Fruit fly (Drosophila melanogaster): ENCODE measurements around the gene byn.

The byn gene

dm6 chr3L:11953783-11954182 lies 26.3 kb downstream of the byn start, which contains the start of gene CG7248:
TSS of gene CG7248 (plus strand) at chr3L:11954083.
- TF ChIP-seq exex (tag; optimal IDR thresholded peaks at IDR 0.05), result peak; percentile 70
- TF ChIP-seq toy (GFP tag; IDR thresholded peaks at IDR 0.05), result no peak

DNA sequence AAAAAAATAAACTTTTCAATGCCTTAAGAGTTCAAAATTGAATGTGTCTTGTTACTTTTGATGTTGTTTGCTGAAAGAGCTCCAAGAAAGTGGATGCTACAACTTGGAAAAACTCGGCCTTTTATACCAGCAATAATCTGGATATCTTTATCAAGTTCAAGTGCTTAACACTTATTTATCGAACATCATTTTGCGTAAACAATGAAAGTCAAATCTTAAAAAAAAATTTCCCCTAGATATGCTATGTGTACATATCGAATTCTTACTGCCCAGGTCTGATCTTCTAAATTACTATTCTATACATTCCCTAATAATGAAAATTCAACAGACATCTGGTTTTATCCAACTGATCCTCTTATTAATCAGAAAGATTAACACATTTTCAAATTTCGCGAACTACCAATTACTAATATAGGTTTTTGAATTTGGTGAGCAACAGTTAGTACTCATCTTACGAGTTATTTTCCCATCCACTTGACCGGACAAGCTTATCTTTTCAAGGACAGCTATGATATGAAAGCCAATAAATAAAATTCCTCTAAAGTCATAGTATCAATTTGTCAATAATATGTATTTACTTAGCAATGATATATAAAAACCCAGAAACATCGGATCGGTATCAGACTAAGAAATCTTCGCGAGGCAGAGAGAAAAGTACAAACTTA lies 30.3 kb downstream of the byn start, which contains the start of the genes CG11570 and CG43294:
CG11570 (minus strand) TSS at position 101 of the 665 bp plus-strand sequence.
CG43294 (plus strand) TSS at position 615 of the 665 bp plus-strand sequence.
- TF ChIP-seq peb (GFP tag; IDR thresholded peaks at IDR 0.05) (no peak), kah (GFP tag; optimal IDR thresholded peaks at IDR 0.05) (no peak), Vsx1 (GFP tag; optimal IDR thresholded peaks at IDR 0.05) (no peak), Ravus (GFP tag; IDR thresholded peaks at IDR 0.05) (no peak), ash1 (GFP tag; optimal IDR thresholded peaks at IDR 0.05) (no peak), NC2β (GFP tag; optimal IDR thresholded peaks at IDR 0.05) (no peak), CG6683 (GFP tag; optimal IDR thresholded peaks at IDR 0.05) (no peak), MESR4 (GFP tag; optimal IDR thresholded peaks at IDR 0.05) (no peak), CG17361 (GFP tag; IDR thresholded peaks at IDR 0.05) (no peak), fd3F (GFP tag; optimal IDR thresholded peaks at IDR 0.05) (no peak), Side (GFP tag; optimal IDR thresholded peaks at IDR 0.05) (no peak), HHEX (GFP tag; optimal IDR thresholded peaks at IDR 0.05) (no peak)

- TF ChIP-seq sens (GFP tag) (peak; percentile 21), sug (tag; optimal IDR thresholded peaks at IDR 0.05) (peak; percentile 22), CG7556 (GFP tag; optimal IDR thresholded peaks at IDR 0.05) (no peak), CG16813 (GFP tag; IDR thresholded peaks at IDR 0.05; ENCODE audit: partially characterized antibody) (no peak), CG34376 (GFP tag; optimal IDR thresholded peaks at IDR 0.05) (peak; percentile 62), Pdp1 (GFP tag; optimal IDR thresholded peaks at IDR 0.05) (peak in 1 of 2 experiments; percentile 49), dysf (GFP tag; IDR thresholded peaks at IDR 0.05) (0 out of 3 replicates have a peak, but pooled peaks have one; percentile 25), CG10543 (GFP tag; optimal IDR thresholded peaks at IDR 0.05) (peak; percentile 53), tap (tag; optimal IDR thresholded peaks at IDR 0.05) (no peak)
Measured at dm6 chr3L:11966104-11966503, 38.6 kb downstream of the byn start, which contains the start of gene prc. TSS of gene prc (minus strand) at chr3L:11966131.

- TF ChIP-seq chif (GFP tag; optimal IDR thresholded peaks at IDR 0.05), result no peak
- no peak for TF ChIP-seq CG4424 (GFP tag; optimal IDR thresholded peaks at IDR 0.05)
- TF ChIP-seq Hr51 (GFP tag; optimal IDR thresholded peaks at IDR 0.05), result no peak
- TF ChIP-seq dimm (GFP tag; IDR thresholded peaks at IDR 0.05), result no peak
- no peak for TF ChIP-seq ATbp (GFP tag; optimal IDR thresholded peaks at IDR 0.05)
- TF ChIP-seq CG1832 (GFP tag; optimal IDR thresholded peaks at IDR 0.05), result no peak
- no peak for TF ChIP-seq Optix (GFP tag; IDR thresholded peaks at IDR 0.05)
- TF ChIP-seq CG6689 (GFP tag; IDR thresholded peaks at IDR 0.05), result no peak
- no peak for TF ChIP-seq D (optimal IDR thresholded peaks at IDR 0.05)
- TF ChIP-seq D (GFP tag; optimal IDR thresholded peaks at IDR 0.05), result no peak
- no peak for TF ChIP-seq ranshi (GFP tag; IDR thresholded peaks at IDR 0.05)
- no peak for TF ChIP-seq slou (GFP tag; optimal IDR thresholded peaks at IDR 0.05)
- no peak for TF ChIP-seq sqz (GFP tag; optimal IDR thresholded peaks at IDR 0.05)
- TF ChIP-seq unpg (GFP tag; optimal IDR thresholded peaks at IDR 0.05), result no peak
- TF ChIP-seq CG17328 (GFP tag; IDR thresholded peaks at IDR 0.05), result no peak
- no peak for TF ChIP-seq Mes4 (GFP tag; optimal IDR thresholded peaks at IDR 0.05)
- TF ChIP-seq h (optimal IDR thresholded peaks at IDR 0.05), result no peak
- no peak for TF ChIP-seq Vsx1 (GFP tag; optimal IDR thresholded peaks at IDR 0.05)
- no peak for TF ChIP-seq vfl (GFP tag; optimal IDR thresholded peaks at IDR 0.05)
- TF ChIP-seq lov (optimal IDR thresholded peaks at IDR 0.05), result no peak
- TF ChIP-seq lov (GFP tag; IDR thresholded peaks at IDR 0.05), result no peak
Measured at dm6 chr3L:11972879-11973278, 45.4 kb downstream of the byn start, which contains the start of gene Muc68E. TSS of gene Muc68E (minus strand) at chr3L:11972979.

All from whole organism, embryonic.